Worm (Caenorhabditis elegans): ENCODE results near the gene polh-1.

DNA sequence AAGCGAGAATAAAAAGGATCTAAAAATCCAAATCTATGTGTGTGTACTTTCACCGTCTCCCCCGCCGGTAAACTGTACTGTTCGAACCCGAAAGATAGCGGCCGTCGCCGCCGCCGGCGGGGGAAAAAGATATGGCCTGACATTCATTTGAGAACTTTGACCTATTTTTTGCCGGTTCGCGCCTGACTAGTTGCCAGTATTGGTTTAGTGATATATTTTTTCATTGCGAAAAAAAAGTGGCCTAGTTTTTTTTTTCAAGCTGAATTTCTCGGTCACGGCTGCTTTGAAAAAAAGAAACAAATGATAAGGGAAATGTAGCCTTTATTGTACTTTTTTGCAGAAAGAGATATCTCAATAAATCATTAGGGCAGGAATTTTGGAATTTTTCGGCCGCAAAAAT, 12.5 kb upstream of the polh-1 start:
- TF ChIP-seq mep-1 (tag; optimal IDR thresholded peaks at IDR 0.05) (no peak), lim-7 (GFP tag; IDR thresholded peaks at IDR 0.05) (no peak), nhr-237 (tag; optimal IDR thresholded peaks at IDR 0.05) (no peak), tra-1 (GFP tag; IDR thresholded peaks at IDR 0.05) (no peak), ZK546.5 (tag; optimal IDR thresholded peaks at IDR 0.05) (no peak)

Data from whole organism, L4 larva.